Fruit fly (Drosophila melanogaster) whole organism, adult: ENCODE measurements around the gene Cog7.
A peak's percentile ranks its signal among the peaks of the same experiment; 100 is the strongest.

Experiments used
- CG11617 ChIP-seq: fragments of 200-800 bp; sonication (Bioruptor generic); optimal IDR thresholded peaks from 2 replicates; lab custom pipeline; 2017; ENCODE audit warnings: mild to moderate bottlenecking, missing biosample characterization, missing genetic modification reagents, missing genetic modification characterization
- CG12768 ChIP-seq: fragments of 200-800 bp; sonication (Bioruptor generic); optimal IDR thresholded peaks from 2 replicates; lab custom pipeline; 2017; ENCODE audit warnings: missing biosample characterization, missing genetic modification characterization, mild to moderate bottlenecking, moderate library complexity, missing genetic modification reagents
- CG14711 ChIP-seq: fragments of 200-800 bp; sonication (Bioruptor generic); optimal IDR thresholded peaks from 2 replicates; lab custom pipeline; 2018; ENCODE audit warnings: missing biosample characterization, mild to moderate bottlenecking, missing genetic modification characterization, moderate library complexity
- CG1620 ChIP-seq: fragments of 200-800 bp; sonication (Bioruptor generic); optimal IDR thresholded peaks from 2 replicates; lab custom pipeline; 2016; ENCODE audit warnings: missing biosample characterization, missing genetic modification characterization
- CG33017 ChIP-seq: fragments of 200-800 bp; sonication (Bioruptor generic); optimal IDR thresholded peaks from 2 replicates; lab custom pipeline; 2018; ENCODE audit warnings: missing biosample characterization, mild to moderate bottlenecking, missing genetic modification characterization, moderate library complexity
- CG5204 ChIP-seq: fragments of 200-800 bp; sonication (Bioruptor generic); optimal IDR thresholded peaks from 2 replicates; lab custom pipeline; 2016; ENCODE audit warnings: missing biosample characterization, missing genetic modification characterization
- CG7045 ChIP-seq: fragments of 200-800 bp; sonication (Bioruptor generic); optimal IDR thresholded peaks from 2 replicates; lab custom pipeline; 2017; ENCODE audit warnings: missing biosample characterization, mild to moderate bottlenecking, missing genetic modification characterization
- CG7101 ChIP-seq: fragments of 200-800 bp; sonication (Bioruptor generic); optimal IDR thresholded peaks from 2 replicates; lab custom pipeline; 2018; ENCODE audit warnings: missing biosample characterization, mild to moderate bottlenecking, missing genetic modification characterization, moderate library complexity
- Clk ChIP-seq: fragments of 200-800 bp; sonication (Bioruptor generic); optimal IDR thresholded peaks from 2 replicates; lab custom pipeline; 2017; ENCODE audit warnings: missing biosample characterization, missing genetic modification characterization
- Hr96 ChIP-seq: fragments of 200-800 bp; sonication (Bioruptor generic); optimal IDR thresholded peaks from 2 replicates; lab custom pipeline; 2016; ENCODE audit warnings: missing biosample characterization, missing genetic modification characterization
- Mnt ChIP-seq: fragments of 200-800 bp; sonication (Bioruptor generic); optimal IDR thresholded peaks from 2 replicates; lab custom pipeline; 2016; ENCODE audit warnings: missing biosample characterization, mild to moderate bottlenecking, missing genetic modification characterization
- bab1 ChIP-seq: fragments of 200-800 bp; sonication (Bioruptor generic); optimal IDR thresholded peaks from 3 replicates; lab custom pipeline; 2019; ENCODE audit warnings: missing biosample characterization, mild to moderate bottlenecking, missing genetic modification characterization, moderate library complexity
- cic ChIP-seq: fragments of 200-800 bp; sonication (Bioruptor generic); optimal IDR thresholded peaks from 2 replicates; lab custom pipeline; 2017; ENCODE audit warnings: missing biosample characterization, mild to moderate bottlenecking, missing genetic modification characterization, moderate library complexity
- kay ChIP-seq: fragments of 200-800 bp; sonication (Bioruptor generic); peaks from one replicate; lab custom pipeline; 2016; ENCODE audit warnings: missing biosample characterization, missing genetic modification characterization, borderline replicate concordance
- ovo ChIP-seq: fragments of 200-800 bp; sonication (Bioruptor generic); optimal IDR thresholded peaks from 2 replicates; lab custom pipeline; 2016; ENCODE audit warnings: missing biosample characterization, missing genetic modification characterization
- pad ChIP-seq: fragments of 200-800 bp; sonication (Bioruptor generic); optimal IDR thresholded peaks from 3 replicates; lab custom pipeline; 2017; ENCODE audit warnings: missing biosample characterization, missing genetic modification characterization, mild to moderate bottlenecking, moderate library complexity, missing genetic modification reagents
- tj ChIP-seq: fragments of 200-800 bp; sonication (Bioruptor generic); optimal IDR thresholded peaks from 3 replicates; lab custom pipeline; 2017; ENCODE audit warnings: missing biosample characterization, mild to moderate bottlenecking, missing genetic modification characterization, moderate library complexity
- toe ChIP-seq: fragments of 200-800 bp; sonication (Bioruptor generic); optimal IDR thresholded peaks from 2 replicates; lab custom pipeline; 2016; ENCODE audit warnings: missing biosample characterization, missing genetic modification characterization

Gene Cog7

dm6 chr3R:29893030-29893429 lies 39.8 kb downstream of the Cog7 start:
- TF ChIP-seq bab1 (GFP tag; lab: Kevin White, UChicago) (no peak), kay (GFP tag; lab: Kevin White, UChicago) (no peak), CG33017 (tag; lab: Kevin White, UChicago) (no peak), CG7101 (tag; lab: Kevin White, UChicago) (no peak), ovo (no peak), CG11617 (no peak), CG14711 (tag; lab: Kevin White, UChicago) (no peak), CG12768 (no peak), Clk (GFP tag; lab: Kevin White, UChicago) (no peak), cic (no peak), CG5204 (GFP tag; lab: Kevin White, UChicago) (no peak), Mnt (GFP tag; lab: Kevin White, UChicago) (no peak), CG7045 (GFP tag; lab: Kevin White, UChicago) (no peak), toe (GFP tag; lab: Kevin White, UChicago) (no peak), Hr96 (GFP tag; lab: Kevin White, UChicago) (no peak)

dm6 chr3R:29891183-29891582 lies 41.7 kb downstream of the Cog7 start:
- TF ChIP-seq CG1620 (GFP tag; lab: Kevin White, UChicago) = no peak
- TF ChIP-seq bab1 (GFP tag; lab: Kevin White, UChicago) = no peak
- peak; percentile 32 for TF ChIP-seq tj
- TF ChIP-seq kay (GFP tag; lab: Kevin White, UChicago) = no peak
- TF ChIP-seq pad (GFP tag; lab: Kevin White, UChicago) = no peak
